Worm (Caenorhabditis elegans): Measurements from ENCODE around the gene lgc-52.

ce11 chrIV:15206649-15207048, 29.3 kb upstream of the lgc-52 start:
- TF ChIP-seq D1046.2 (GFP tag; IDR thresholded peaks at IDR 0.05) (no peak), jun-1 (tag; optimal IDR thresholded peaks at IDR 0.05) (no peak), fkh-10 (GFP tag; optimal IDR thresholded peaks at IDR 0.05) (no peak)

All from whole organism, L4 larva.